Worm (Caenorhabditis elegans): ENCODE results near the gene unc-9.

ce11 chrX:13237102-13237501, 35.5 kb downstream of the unc-9 start, which contains the start of gene K08H2.3:
- TF ChIP-seq nhr-12 (tag; optimal IDR thresholded peaks at IDR 0.05): no peak
- no peak for TF ChIP-seq ztf-11 (tag; optimal IDR thresholded peaks at IDR 0.05)
- TF ChIP-seq unc-62 (GFP tag; optimal IDR thresholded peaks at IDR 0.05): no peak
- no peak for TF ChIP-seq aly-2 (tag; optimal IDR thresholded peaks at IDR 0.05)
- TF ChIP-seq daf-12 (tag; optimal IDR thresholded peaks at IDR 0.05): no peak
- TF ChIP-seq elt-1 (tag; optimal IDR thresholded peaks at IDR 0.05): no peak
